Fruit fly (Drosophila melanogaster) Kc167 (cell line): Measurements from ENCODE around the gene CG10068.

Source experiments
- Myc ChIP-seq: fragments of >200 bp; optimal IDR thresholded peaks from 2 replicates; lab custom pipeline; 2017; ENCODE audit warnings: missing external identifiers
- Sin3A ChIP-seq: fragments of >200 bp; optimal IDR thresholded peaks from 2 replicates; lab custom pipeline; 2018; ENCODE audit warnings: missing external identifiers
- h ChIP-seq: fragments of >200 bp; optimal IDR thresholded peaks from 3 replicates; lab custom pipeline; 2018; ENCODE audit warnings: missing external identifiers
- insv ChIP-seq: fragments of >200 bp; optimal IDR thresholded peaks from 3 replicates; lab custom pipeline; 2018; ENCODE audit warnings: missing external identifiers
- psq ChIP-seq: fragments of >200 bp; optimal IDR thresholded peaks from 2 replicates; lab custom pipeline; 2017; ENCODE audit warnings: missing external identifiers
- ttk ChIP-seq: sonication (Bioruptor generic); optimal IDR thresholded peaks from 2 replicates; lab custom pipeline; 2017; ENCODE audit warnings: missing external identifiers

CG10068 gene

DNA sequence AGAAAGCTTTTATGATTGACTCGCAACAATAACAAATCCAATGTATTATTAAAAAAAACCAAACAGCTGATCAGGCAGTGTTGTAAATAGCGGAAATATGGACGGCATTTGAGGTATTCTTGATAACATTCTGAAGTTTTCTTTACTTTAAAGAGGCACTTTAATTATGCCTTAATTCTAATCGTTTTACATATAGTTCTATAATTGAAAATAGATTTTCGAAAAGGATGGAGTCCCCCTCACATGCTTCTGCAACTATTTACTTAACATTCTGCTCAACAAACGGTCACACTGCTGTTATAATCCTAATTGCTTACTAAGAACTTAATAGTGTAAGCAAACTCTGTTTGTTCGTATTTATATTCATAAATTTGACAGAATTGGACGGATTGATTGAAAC is at the start of gene CG10068:
TSS of gene CG10068 (minus strand) at position 62 of the 400 bp plus-strand sequence.
- TF ChIP-seq Sin3A (lab: Kevin White, UChicago): no peak
- TF ChIP-seq psq: no peak
- no peak for TF ChIP-seq h (lab: Kevin White, UChicago)
- TF ChIP-seq insv (lab: Kevin White, UChicago): no peak
- TF ChIP-seq ttk: no peak
- TF ChIP-seq Myc (lab: Kevin White, UChicago): no peak

DNA sequence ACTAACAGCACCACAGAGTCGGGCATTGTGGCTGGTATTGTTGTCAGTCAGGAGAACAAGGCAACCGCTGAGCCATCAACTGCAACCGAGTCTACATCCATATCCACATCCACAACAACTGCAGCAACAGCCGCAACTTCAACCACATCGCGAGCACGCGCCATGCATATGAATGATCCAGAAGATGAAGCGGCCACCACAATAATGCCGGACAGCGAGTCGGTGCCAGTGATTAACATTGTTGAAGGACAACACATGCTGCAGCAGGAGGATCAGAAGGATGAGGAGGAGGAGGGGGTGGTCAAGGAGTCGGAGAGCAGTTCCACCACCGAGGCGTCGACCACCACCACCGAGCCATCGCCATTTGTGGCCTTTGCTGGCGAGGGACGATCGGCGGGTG is 46.9 kb upstream of the CG10068 start:
- TF ChIP-seq h (lab: Kevin White, UChicago): no peak
- no peak for TF ChIP-seq psq
- TF ChIP-seq ttk: no peak
- TF ChIP-seq insv (lab: Kevin White, UChicago): no peak
- no peak for TF ChIP-seq Sin3A (lab: Kevin White, UChicago)
- TF ChIP-seq Myc (lab: Kevin White, UChicago): no peak

DNA sequence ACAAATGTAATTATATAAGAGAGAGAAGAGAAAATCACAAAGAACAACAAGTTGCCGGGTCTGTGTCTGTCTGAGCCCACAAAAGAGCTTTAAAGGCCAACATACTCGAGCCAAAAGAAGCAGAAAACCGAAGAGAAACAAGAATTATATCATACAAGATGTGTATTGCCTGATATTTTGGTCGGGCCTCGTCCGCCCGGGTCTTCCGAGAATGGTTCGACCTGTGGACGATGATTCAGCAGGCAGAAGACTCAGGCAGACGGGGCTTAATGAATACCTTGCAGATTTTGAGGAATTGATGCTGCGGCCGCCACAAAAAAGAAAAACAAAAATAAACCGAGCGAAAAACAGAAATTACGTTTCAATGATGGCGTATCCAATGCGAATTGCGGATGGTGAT is 45.2 kb upstream of the CG10068 start:
- TF ChIP-seq Sin3A (lab: Kevin White, UChicago): no peak
- no peak for TF ChIP-seq ttk
- TF ChIP-seq h (lab: Kevin White, UChicago): no peak
- no peak for TF ChIP-seq Myc (lab: Kevin White, UChicago)
- TF ChIP-seq psq: no peak
- TF ChIP-seq insv (lab: Kevin White, UChicago): no peak

DNA sequence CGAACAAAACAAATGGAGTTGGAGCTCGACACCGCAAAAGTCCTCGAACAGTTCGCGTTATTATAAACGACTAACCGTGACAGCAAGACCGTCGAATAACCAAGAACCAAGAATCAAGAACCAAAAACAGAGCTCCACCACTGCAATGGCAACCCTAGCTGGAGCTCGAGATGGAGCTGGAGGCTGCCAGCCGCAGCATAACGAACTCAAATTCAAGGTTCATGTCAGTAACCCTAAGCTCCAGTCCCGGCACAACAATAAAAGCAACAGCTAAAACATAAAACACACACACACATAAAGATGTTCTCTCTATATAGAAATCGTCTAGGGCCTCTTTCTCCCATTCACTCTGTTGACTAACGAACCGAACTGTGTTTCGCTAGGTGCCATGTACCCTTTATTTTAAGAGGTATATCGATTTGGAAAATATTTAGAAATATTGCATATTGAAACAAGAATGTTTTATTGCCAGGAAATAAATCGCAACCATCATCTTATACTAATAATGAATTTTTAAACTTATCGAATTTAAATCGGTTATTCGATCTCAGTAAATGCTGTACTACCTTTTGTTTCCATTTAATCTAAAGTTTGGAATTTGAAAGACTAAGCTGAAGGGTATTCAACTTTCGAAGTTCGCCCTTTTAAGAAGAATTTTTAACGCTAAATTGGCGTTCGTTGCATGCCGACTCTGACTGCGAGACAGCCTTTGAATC is 43.7 kb upstream of the CG10068 start:
- no peak for TF ChIP-seq psq
- TF ChIP-seq ttk: no peak
- no peak for TF ChIP-seq Myc (lab: Kevin White, UChicago)
- TF ChIP-seq Sin3A (lab: Kevin White, UChicago): no peak
- no peak for TF ChIP-seq insv (lab: Kevin White, UChicago)
- no peak for TF ChIP-seq h (lab: Kevin White, UChicago)

DNA sequence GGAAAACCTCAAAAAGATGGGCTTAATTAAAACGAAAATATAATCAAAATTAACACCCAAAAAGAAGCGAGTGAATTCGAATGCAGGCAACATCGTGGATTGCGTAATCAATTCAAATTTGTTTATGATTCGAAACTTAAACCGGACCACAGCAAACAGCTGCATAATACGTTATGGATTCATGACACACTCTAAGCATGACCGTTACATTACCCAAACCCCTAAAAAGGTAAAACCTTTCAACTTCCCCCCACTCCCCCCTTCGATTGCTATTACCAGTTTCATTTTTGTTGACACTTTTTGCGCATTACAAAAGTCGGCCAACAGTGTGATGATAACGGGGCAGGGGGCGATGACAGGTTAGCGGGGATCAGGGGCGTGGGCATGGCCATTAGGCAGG is 42.1 kb upstream of the CG10068 start:
- TF ChIP-seq Myc (lab: Kevin White, UChicago) (no peak), insv (lab: Kevin White, UChicago) (no peak), ttk (no peak), h (lab: Kevin White, UChicago) (no peak), psq (no peak)

DNA sequence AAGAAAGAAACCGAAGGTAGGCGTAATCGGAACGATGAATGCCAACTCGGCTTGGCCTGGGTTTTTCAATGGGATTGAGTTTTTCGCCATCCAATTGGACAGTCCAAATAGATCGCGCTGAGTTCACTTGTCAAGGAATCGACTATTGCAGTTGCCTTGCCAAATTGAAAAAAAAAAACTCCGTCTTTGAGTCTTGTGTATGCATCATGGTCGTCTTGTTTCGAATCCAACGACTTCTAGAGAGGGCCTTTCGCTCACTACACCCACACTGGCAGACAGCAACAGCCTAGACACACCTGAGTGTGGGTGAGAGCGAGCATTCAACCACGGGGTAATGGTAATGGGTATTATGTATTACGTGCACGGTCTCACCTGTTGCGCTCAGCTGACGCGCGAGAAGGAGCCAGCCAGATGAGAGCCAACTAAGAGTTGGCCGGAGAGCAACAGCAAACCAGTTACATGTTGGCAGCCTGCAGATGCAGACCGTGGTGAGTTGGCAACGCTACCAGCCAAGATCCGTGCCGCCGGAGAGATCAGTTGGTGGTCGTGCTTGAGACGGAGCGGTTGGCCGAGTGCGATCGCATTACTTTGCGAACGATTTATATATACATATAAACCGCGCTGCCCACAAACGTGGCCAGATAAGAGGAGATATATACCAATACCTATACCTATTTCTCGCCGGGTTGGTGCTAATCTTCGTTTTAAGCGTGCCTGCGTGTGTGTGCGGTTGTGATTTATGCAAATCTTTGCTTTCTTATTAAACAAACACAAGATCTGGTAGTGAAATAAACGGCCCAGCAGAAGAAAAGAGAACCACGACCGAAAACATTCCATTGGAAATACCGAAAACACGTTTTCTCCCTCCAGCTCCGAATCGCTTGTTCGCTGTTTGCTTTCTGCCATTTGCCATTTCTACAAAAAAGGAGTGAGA is 34.8 kb upstream of the CG10068 start, which contains the start of gene sas:
TSS of gene sas (plus strand) at position 453 of the 934 bp plus-strand sequence.
- TF ChIP-seq h (lab: Kevin White, UChicago) (no peak), insv (lab: Kevin White, UChicago) (no peak), Sin3A (lab: Kevin White, UChicago) (no peak), Myc (lab: Kevin White, UChicago) (no peak), ttk (no peak), psq (no peak)

DNA sequence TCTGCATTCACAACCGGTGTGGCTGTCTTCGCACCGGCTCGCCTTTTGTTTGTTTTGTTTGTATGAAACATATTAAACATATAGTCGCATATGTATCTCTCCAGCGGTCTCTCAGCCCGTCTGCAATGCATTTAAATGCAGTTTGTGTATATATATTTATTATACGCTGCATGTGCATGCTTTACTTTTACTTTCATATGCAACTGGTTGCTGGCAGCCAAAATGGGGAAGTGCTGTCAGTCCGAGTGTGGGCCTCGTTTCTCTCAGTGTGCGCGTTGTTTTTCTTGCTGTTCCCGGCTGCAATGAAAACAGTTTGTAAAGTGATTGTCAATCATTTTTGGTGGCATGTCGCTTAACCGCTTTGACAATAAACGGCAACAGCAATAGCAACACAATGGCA is 31.8 kb upstream of the CG10068 start:
- TF ChIP-seq Sin3A (lab: Kevin White, UChicago): no peak
- no peak for TF ChIP-seq insv (lab: Kevin White, UChicago)
- TF ChIP-seq ttk: no peak
- no peak for TF ChIP-seq psq
- no peak for TF ChIP-seq Myc (lab: Kevin White, UChicago)
- TF ChIP-seq h (lab: Kevin White, UChicago): no peak

DNA sequence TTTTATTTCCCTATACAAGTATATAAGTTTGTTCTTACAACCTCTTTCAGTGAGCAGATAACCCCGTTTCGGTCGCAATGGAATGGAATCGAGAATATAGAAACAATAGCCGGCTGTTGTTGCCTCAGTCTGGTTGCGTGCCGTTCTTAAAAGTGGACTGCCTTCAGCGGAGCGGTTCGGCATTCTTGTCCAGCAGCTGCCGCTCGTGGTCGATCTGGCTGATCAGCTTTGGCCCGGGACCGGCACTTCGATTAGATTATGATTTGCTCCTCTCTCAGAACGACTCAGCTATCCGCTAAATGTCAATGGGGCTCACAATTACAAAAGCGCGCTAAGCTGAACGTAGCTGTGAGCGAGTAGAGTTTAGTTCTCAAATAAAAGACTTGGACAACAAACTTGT is 29.3 kb upstream of the CG10068 start:
- TF ChIP-seq ttk: no peak
- TF ChIP-seq Myc (lab: Kevin White, UChicago): no peak
- no peak for TF ChIP-seq Sin3A (lab: Kevin White, UChicago)
- no peak for TF ChIP-seq h (lab: Kevin White, UChicago)
- TF ChIP-seq insv (lab: Kevin White, UChicago): no peak
- TF ChIP-seq psq: no peak

DNA sequence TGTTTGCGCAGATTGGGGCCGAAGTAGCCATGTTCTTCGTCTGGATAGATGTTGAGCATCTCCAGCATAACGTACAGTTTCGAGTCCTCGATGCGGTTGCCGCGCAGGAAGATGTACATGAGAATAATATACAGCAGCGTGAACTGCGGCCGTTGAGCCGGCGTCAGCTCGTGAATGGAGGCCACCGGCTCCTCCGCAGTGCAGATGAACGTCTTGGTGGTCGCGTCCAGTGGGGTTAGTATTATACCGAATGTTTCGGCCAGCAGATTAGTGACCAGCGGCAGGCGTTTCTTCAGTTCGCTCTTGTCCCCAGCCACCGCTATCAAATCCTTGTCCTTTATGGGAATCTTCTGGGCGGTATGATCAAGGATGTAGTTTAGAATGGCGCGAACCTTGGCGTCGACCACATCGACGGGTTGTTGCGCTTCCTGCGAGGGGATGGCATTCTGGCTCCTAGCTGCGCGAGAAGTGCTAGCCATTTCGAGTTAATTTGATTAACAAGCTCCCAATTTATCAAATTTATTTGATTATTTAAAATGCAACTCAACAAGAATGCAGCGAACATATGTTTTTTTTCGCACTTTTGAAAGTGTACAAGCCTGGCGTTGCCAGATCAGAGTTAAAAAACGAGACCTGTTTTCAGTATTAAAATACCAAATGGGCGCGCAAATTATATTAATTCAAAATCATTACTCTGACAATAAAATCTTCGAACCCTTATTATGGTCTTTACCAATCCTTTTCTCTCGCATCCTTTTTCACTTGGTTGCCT is 26.9 kb upstream of the CG10068 start, which contains the start of gene MAGE:
TSS of gene MAGE (minus strand) at position 595 of the 772 bp plus-strand sequence.
- TF ChIP-seq psq (no peak), ttk (no peak)

DNA sequence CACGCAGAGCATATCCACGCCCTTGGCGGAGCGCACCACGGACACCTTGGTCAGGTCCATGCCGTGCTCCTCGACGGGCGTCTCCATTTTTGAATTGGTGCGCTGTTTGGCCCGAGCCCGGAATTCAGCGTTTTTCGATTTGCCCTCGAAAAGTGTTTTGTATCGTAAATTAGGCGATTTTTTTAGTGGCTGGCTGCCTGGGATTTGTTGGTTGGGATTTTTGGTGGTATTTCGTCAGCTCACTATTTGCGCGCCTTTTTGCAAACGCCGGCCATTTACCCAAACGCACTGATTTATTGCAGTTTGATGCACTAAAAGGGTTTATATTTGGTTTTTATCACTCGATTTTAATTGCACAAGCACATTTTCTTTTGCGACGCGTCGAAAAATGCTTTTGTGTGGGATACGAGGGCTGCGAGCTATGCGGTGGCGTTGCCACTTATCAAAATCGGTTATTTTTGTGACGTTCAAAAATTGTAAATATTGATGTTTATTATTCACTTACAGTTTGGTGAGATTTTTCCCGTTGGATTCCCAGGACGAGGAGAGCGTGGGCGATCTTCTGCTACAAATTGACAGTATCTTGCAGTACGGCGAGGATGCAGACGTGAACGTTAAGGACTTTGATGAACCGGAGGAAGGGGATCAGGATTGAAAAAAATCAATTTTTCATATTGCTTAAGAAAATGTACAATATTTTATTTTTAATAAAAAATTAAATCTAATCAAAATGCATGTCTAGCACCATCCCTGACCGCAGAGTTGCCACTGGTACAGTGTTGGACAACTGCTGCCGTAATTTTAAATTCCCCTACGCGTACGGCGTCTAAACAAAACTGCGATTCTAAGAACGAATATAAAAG is 22.9 kb upstream of the CG10068 start, which contains the start of the genes gfzf and Sas-4:
TSS of gene gfzf (minus strand) at position 425 of the 863 bp plus-strand sequence.
TSS of gene Sas-4 (plus strand) at position 824 of the 863 bp plus-strand sequence.
- TF ChIP-seq ttk: no peak
